Fruit fly (Drosophila melanogaster) whole organism, embryonic: Measurements from ENCODE around the gene Rilpl.
A peak's percentile ranks its signal among the peaks of the same experiment; 100 is the strongest.

Source experiments
- ATbp ChIP-seq: fragments of 200-800 bp; sonication (Bioruptor generic); optimal IDR thresholded peaks from 2 replicates; lab custom pipeline; 2017; ENCODE audit warnings: missing biosample characterization, mild to moderate bottlenecking, missing genetic modification characterization, missing genetic modification reagents
- CG10274 ChIP-seq: fragments of 200-800 bp; sonication (Bioruptor generic); optimal IDR thresholded peaks from 3 replicates; lab custom pipeline; 2017; ENCODE audit warnings: missing biosample characterization, mild to moderate bottlenecking, missing genetic modification characterization
- CG10543 ChIP-seq: fragments of 200-800 bp; sonication (Bioruptor generic); optimal IDR thresholded peaks from 3 replicates; lab custom pipeline; 2017; ENCODE audit warnings: missing biosample characterization, mild to moderate bottlenecking, missing genetic modification characterization, moderate library complexity
- CG10654 ChIP-seq: fragments of 200-800 bp; sonication (Bioruptor generic); optimal IDR thresholded peaks from 2 replicates; lab custom pipeline; 2016; ENCODE audit warnings: missing biosample characterization, missing genetic modification characterization
- CG10959 ChIP-seq: fragments of 200-800 bp; sonication (Bioruptor generic); IDR thresholded peaks from 2 replicates; pipeline ENCODE4 v1.3.6; 2022; ENCODE audit warnings: missing biosample characterization, missing genetic modification characterization
- CG11085 ChIP-seq: fragments of 200-800 bp; sonication (Bioruptor generic); IDR thresholded peaks from 2 replicates; pipeline ENCODE4 v1.3.6; 2022; ENCODE audit warnings: missing biosample characterization, missing genetic modification characterization
- CG12391 ChIP-seq: fragments of 200-800 bp; sonication (Bioruptor generic); optimal IDR thresholded peaks from 3 replicates; lab custom pipeline; 2018; ENCODE audit warnings: missing biosample characterization, mild to moderate bottlenecking, missing genetic modification characterization, moderate library complexity
- CG12744 ChIP-seq: fragments of 200-800 bp; sonication (Bioruptor generic); optimal IDR thresholded peaks from 2 replicates; lab custom pipeline; 2016; ENCODE audit warnings: missing biosample characterization, missing genetic modification characterization
- CG13296 ChIP-seq: fragments of 200-800 bp; sonication (Bioruptor generic); optimal IDR thresholded peaks from 3 replicates; lab custom pipeline; 2018; ENCODE audit warnings: missing biosample characterization, mild to moderate bottlenecking, missing genetic modification characterization
- CG16815 ChIP-seq: fragments of 200-800 bp; sonication (Bioruptor generic); optimal IDR thresholded peaks from 3 replicates; lab custom pipeline; 2017; ENCODE audit warnings: missing biosample characterization, mild to moderate bottlenecking, missing genetic modification characterization
- CG17385 ChIP-seq: fragments of 200-800 bp; sonication (Bioruptor generic); optimal IDR thresholded peaks from 3 replicates; lab custom pipeline; 2018; ENCODE audit warnings: missing biosample characterization, mild to moderate bottlenecking, missing genetic modification characterization
- CG18011 ChIP-seq: fragments of 200-800 bp; sonication (Bioruptor generic); optimal IDR thresholded peaks from 2 replicates; lab custom pipeline; 2017; ENCODE audit warnings: missing biosample characterization, missing genetic modification characterization, mild to moderate bottlenecking, moderate library complexity, missing genotype
- CG31441 ChIP-seq: fragments of 200-800 bp; sonication (Bioruptor generic); IDR thresholded peaks from 2 replicates; pipeline ENCODE4 v1.3.6; 2022; ENCODE audit warnings: missing biosample characterization, missing genetic modification characterization
- CG3407 ChIP-seq: fragments of 200-800 bp; sonication (Bioruptor generic); optimal IDR thresholded peaks from 2 replicates; lab custom pipeline; 2018; ENCODE audit warnings: missing biosample characterization, mild to moderate bottlenecking, missing genetic modification characterization
- CG3838 ChIP-seq: fragments of 200-800 bp; sonication (Bioruptor generic); optimal IDR thresholded peaks from 3 replicates; lab custom pipeline; 2016; ENCODE audit warnings: missing biosample characterization, missing genetic modification characterization
- CG42726 ChIP-seq: fragments of 200-800 bp; sonication (Bioruptor generic); IDR thresholded peaks from 2 replicates; pipeline ENCODE4 v1.3.6; 2022; ENCODE audit warnings: missing biosample characterization, missing genetic modification characterization; ENCODE audit not compliant: partially characterized antibody
- CG4360 ChIP-seq: fragments of 200-800 bp; sonication (Bioruptor generic); IDR thresholded peaks from 2 replicates; pipeline ENCODE4 v1.3.6; 2022; ENCODE audit warnings: missing biosample characterization, missing genetic modification characterization
- CG4820 ChIP-seq: fragments of 200-800 bp; sonication (Bioruptor generic); optimal IDR thresholded peaks from 3 replicates; lab custom pipeline; 2016; ENCODE audit warnings: missing biosample characterization, missing genetic modification characterization
- CG4854 ChIP-seq: fragments of 200-800 bp; sonication (Bioruptor generic); optimal IDR thresholded peaks from 2 replicates; lab custom pipeline; 2016; ENCODE audit warnings: missing biosample characterization, missing genetic modification characterization, inconsistent platforms
- CG6254 ChIP-seq: fragments of 200-800 bp; sonication (Bioruptor generic); optimal IDR thresholded peaks from 3 replicates; lab custom pipeline; 2017; ENCODE audit warnings: mild to moderate bottlenecking, missing biosample characterization, missing genetic modification reagents, missing genetic modification characterization
- CG7745 ChIP-seq: fragments of 200-800 bp; sonication (Bioruptor generic); optimal IDR thresholded peaks from 2 replicates; lab custom pipeline; 2018; ENCODE audit warnings: missing biosample characterization, mild to moderate bottlenecking, missing genetic modification characterization, moderate library complexity
- CG9797 ChIP-seq: fragments of 200-800 bp; sonication (Bioruptor generic); optimal IDR thresholded peaks from 3 replicates; lab custom pipeline; 2018; ENCODE audit warnings: missing biosample characterization, mild to moderate bottlenecking, missing genetic modification characterization
- CG9932 ChIP-seq: fragments of 200-800 bp; sonication (Bioruptor generic); IDR thresholded peaks from 2 replicates; pipeline ENCODE4 v1.3.6; 2022; ENCODE audit warnings: missing biosample characterization, missing genetic modification characterization
- Deaf1 ChIP-seq: fragments of 200-800 bp; optimal IDR thresholded peaks from 3 replicates; lab custom pipeline; 2019; ENCODE audit warnings: missing biosample characterization, mild to moderate bottlenecking, missing genetic modification characterization, moderate library complexity
- Dip2 ChIP-seq: fragments of 200-800 bp; sonication (Bioruptor generic); IDR thresholded peaks from 2 replicates; pipeline ENCODE4 v1.3.6; 2022; ENCODE audit warnings: missing biosample characterization, missing genetic modification characterization
- Dref ChIP-seq: fragments of 200-800 bp; sonication (Bioruptor generic); IDR thresholded peaks from 2 replicates; pipeline ENCODE4 v1.3.6; 2022; ENCODE audit warnings: missing biosample characterization, missing genetic modification characterization
- Eip74EF ChIP-seq, 2 experiments: fragments of 200-800 bp in 1 of 2; fragments of >200 bp in 1 of 2; sonication (Bioruptor generic) in 1 of 2; optimal IDR thresholded peaks; 2 replicates each; lab custom pipeline; 2017 to 2019; ENCODE audit warnings: missing biosample characterization in 2 of 2, missing genetic modification characterization in 2 of 2, mild to moderate bottlenecking in 1 of 2, moderate library complexity in 1 of 2
- Ets65A ChIP-seq: fragments of 200-800 bp; sonication (Bioruptor generic); peaks from one replicate; lab custom pipeline; 2016; ENCODE audit warnings: missing biosample characterization, missing genetic modification characterization
- HLH54F ChIP-seq: fragments of 200-800 bp; sonication (Bioruptor generic); optimal IDR thresholded peaks from 3 replicates; lab custom pipeline; 2016; ENCODE audit warnings: missing biosample characterization, missing genetic modification characterization
- Hr51 ChIP-seq, 2 experiments: fragments of 200-800 bp; sonication (Bioruptor generic); optimal IDR thresholded peaks; 2 replicates in 1 of 2; 3 replicates in 1 of 2; lab custom pipeline; 2016 to 2018; ENCODE audit warnings: missing biosample characterization in 2 of 2, missing genetic modification characterization in 2 of 2, mild to moderate bottlenecking in 1 of 2, moderate library complexity in 1 of 2
- Side ChIP-seq: fragments of 200-800 bp; sonication (Bioruptor generic); optimal IDR thresholded peaks from 2 replicates; lab custom pipeline; 2016; ENCODE audit warnings: missing biosample characterization, missing genetic modification characterization
- Tbp ChIP-seq: fragments of >200 bp; optimal IDR thresholded peaks from 2 replicates; lab custom pipeline; 2018; ENCODE audit warnings: missing biosample characterization, missing genetic modification characterization
- ase ChIP-seq: fragments of 200-800 bp; sonication (Bioruptor generic); IDR thresholded peaks from 3 replicates; pipeline ENCODE4 v1.3.6; 2022; ENCODE audit warnings: missing biosample characterization, missing genetic modification characterization
- az2 ChIP-seq: fragments of 200-800 bp; sonication (Bioruptor generic); optimal IDR thresholded peaks from 3 replicates; lab custom pipeline; 2016; ENCODE audit warnings: missing biosample characterization, missing genetic modification characterization
- chinmo ChIP-seq: fragments of 200-800 bp; sonication (Bioruptor generic); IDR thresholded peaks from 4 replicates; pipeline ENCODE4 v1.3.6; 2022; ENCODE audit warnings: missing biosample characterization, missing genetic modification characterization; ENCODE audit not compliant: partially characterized antibody
- crol ChIP-seq: fragments of 200-800 bp; sonication (Bioruptor generic); IDR thresholded peaks from 2 replicates; pipeline ENCODE4 v1.3.6; 2022; ENCODE audit warnings: missing biosample characterization, missing genetic modification characterization
- fd96Cb ChIP-seq: fragments of 200-800 bp; sonication (Bioruptor generic); optimal IDR thresholded peaks from 2 replicates; lab custom pipeline; 2018; ENCODE audit warnings: missing biosample characterization, mild to moderate bottlenecking, missing genetic modification characterization, moderate library complexity
- jumu ChIP-seq: fragments of 200-800 bp; sonication (Bioruptor generic); optimal IDR thresholded peaks from 3 replicates; lab custom pipeline; 2016; ENCODE audit warnings: missing biosample characterization, missing genetic modification characterization
- knrl ChIP-seq: fragments of 200-800 bp; sonication (Bioruptor generic); IDR thresholded peaks from 3 replicates; pipeline ENCODE4 v1.3.6; 2022; ENCODE audit warnings: missing biosample characterization, missing genetic modification characterization; ENCODE audit not compliant: partially characterized antibody
- lab ChIP-seq: fragments of 200-800 bp; sonication (Bioruptor generic); optimal IDR thresholded peaks from 3 replicates; lab custom pipeline; 2017; ENCODE audit warnings: missing biosample characterization, missing genetic modification characterization, mild to moderate bottlenecking, moderate library complexity, missing genetic modification reagents
- lbe ChIP-seq: fragments of 200-800 bp; sonication (Bioruptor generic); optimal IDR thresholded peaks from 2 replicates; lab custom pipeline; 2016; ENCODE audit warnings: missing biosample characterization, mild to moderate bottlenecking, missing genetic modification characterization
- nerfin-1 ChIP-seq: fragments of 200-800 bp; sonication (Bioruptor generic); optimal IDR thresholded peaks from 3 replicates; lab custom pipeline; 2019; ENCODE audit warnings: missing biosample characterization, mild to moderate bottlenecking, missing genetic modification characterization, moderate library complexity
- otp ChIP-seq: fragments of 200-800 bp; sonication (Bioruptor generic); IDR thresholded peaks from 3 replicates; pipeline ENCODE4, ENCODE4 v1.3.6; 2022; ENCODE audit warnings: missing biosample characterization, missing genetic modification characterization
- pros ChIP-seq: fragments of 200-800 bp; sonication (Bioruptor generic); optimal IDR thresholded peaks from 3 replicates; lab custom pipeline; 2019; ENCODE audit warnings: missing biosample characterization, mild to moderate bottlenecking, missing genetic modification characterization, moderate library complexity
- psq ChIP-seq: fragments of 200-800 bp; sonication (Bioruptor generic); optimal IDR thresholded peaks from 2 replicates; lab custom pipeline; 2017; ENCODE audit warnings: missing biosample characterization, missing genetic modification characterization
- repo ChIP-seq: fragments of 200-800 bp; sonication (Bioruptor generic); optimal IDR thresholded peaks from 2 replicates; lab custom pipeline; 2016; ENCODE audit warnings: missing biosample characterization, missing genetic modification characterization
- sna ChIP-seq: fragments of 200-800 bp; sonication (Bioruptor generic); IDR thresholded peaks from 2 replicates; pipeline ENCODE4 v1.3.6; 2022; ENCODE audit warnings: missing biosample characterization, missing genetic modification characterization; ENCODE audit not compliant: partially characterized antibody
- so ChIP-seq: fragments of 200-800 bp; sonication (Bioruptor generic); IDR thresholded peaks from 3 replicates; pipeline ENCODE4 v1.3.6; 2022; ENCODE audit warnings: missing biosample characterization, missing genetic modification characterization
- z ChIP-seq: fragments of 200-800 bp; sonication (Bioruptor generic); IDR thresholded peaks from 3 replicates; pipeline ENCODE4 v1.3.6; 2022; ENCODE audit warnings: missing biosample characterization, missing genetic modification characterization
- zf30C ChIP-seq: fragments of 200-800 bp; sonication (Bioruptor generic); optimal IDR thresholded peaks from 3 replicates; lab custom pipeline; 2018; ENCODE audit warnings: missing biosample characterization, mild to moderate bottlenecking, missing genetic modification characterization

Gene Rilpl

DNA sequence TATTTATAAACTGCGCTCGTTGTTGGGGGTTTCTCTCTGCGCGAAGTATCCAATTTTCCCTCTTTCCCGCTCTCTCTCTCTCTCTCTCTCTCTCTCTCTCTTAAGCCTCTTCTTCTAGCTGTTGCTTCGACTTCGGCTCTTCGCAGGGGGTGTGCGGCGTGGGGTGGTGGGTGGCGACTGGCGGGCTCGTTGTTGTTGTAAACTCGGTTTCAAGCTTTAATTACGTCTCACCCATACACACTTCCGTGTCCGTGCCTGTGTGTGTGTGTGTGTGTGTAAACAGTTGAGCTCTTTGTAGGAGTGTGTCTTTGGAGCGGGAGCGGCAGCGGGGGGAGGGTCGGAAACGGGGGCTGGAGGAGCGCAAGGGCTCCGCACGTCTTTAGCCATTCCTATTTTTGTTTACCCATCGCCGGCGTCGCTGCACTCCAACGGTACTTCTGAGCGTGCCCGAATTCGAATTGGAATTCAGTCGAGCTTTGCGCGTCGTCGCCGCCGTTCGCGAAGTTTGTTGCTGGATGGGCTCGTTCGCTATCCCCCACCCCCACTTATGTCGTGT, 4.6 kb upstream of the Rilpl start (continued):
- TF ChIP-seq nerfin-1 (tag; lab: Kevin White, UChicago) (peak; percentile 5), Tbp (GFP tag; lab: Kevin White, UChicago) (no peak), knrl (GFP tag; lab: Robert Waterston, UW) (no peak), chinmo (GFP tag; lab: Robert Waterston, UW) (0 out of 4 replicates have a peak, but pooled peaks have one; percentile 30), CG4854 (no peak), otp (0 out of 3 replicates have a peak, but pooled peaks have one; percentile 19), CG10654 (no peak), Ets65A (GFP tag; lab: Kevin White, UChicago) (peak; percentile 8), sna (GFP tag; lab: Robert Waterston, UW) (no peak), Hr51 (GFP tag; optimal IDR thresholded peaks at IDR 0.05; lab: Kevin White, UChicago) (no peak), so (GFP tag; lab: Robert Waterston, UW) (no peak), pros (peak; percentile 75), ase (no peak), Eip74EF (GFP tag; optimal IDR thresholded peaks at IDR 0.05; lab: Kevin White, UChicago) (peak in 1 of 2 experiments; percentile 55), jumu (no peak), Dip2 (GFP tag; lab: Robert Waterston, UW) (no peak), CG7745 (no peak), z (peak; percentile 67), CG13296 (GFP tag; lab: Kevin White, UChicago) (no peak), CG10959 (GFP tag; lab: Robert Waterston, UW) (no peak), CG42726 (GFP tag; lab: Robert Waterston, UW) (no peak), zf30C (GFP tag; lab: Kevin White, UChicago) (no peak), HLH54F (no peak), CG9797 (no peak), fd96Cb (no peak), ATbp (GFP tag; lab: Kevin White, UChicago) (peak; percentile 11), CG12744 (GFP tag; lab: Kevin White, UChicago) (no peak), lab (peak; percentile 27), CG10543 (peak; percentile 65), CG16815 (no peak), repo (GFP tag; lab: Kevin White, UChicago) (no peak), CG10274 (GFP tag; lab: Kevin White, UChicago) (no peak), Dref (GFP tag; lab: Robert Waterston, UW) (no peak), CG4820 (GFP tag; lab: Kevin White, UChicago) (no peak), CG3838 (GFP tag; lab: Kevin White, UChicago) (no peak), crol (GFP tag; lab: Robert Waterston, UW) (peak; percentile 95), lbe (GFP tag; lab: Kevin White, UChicago) (no peak), Side (no peak), CG18011 (GFP tag; lab: Kevin White, UChicago) (no peak), az2 (GFP tag; lab: Kevin White, UChicago) (no peak), Deaf1 (tag; lab: Kevin White, UChicago) (peak; percentile 79), CG3407 (GFP tag; lab: Kevin White, UChicago) (no peak), CG31441 (no peak), CG11085 (no peak), CG9932 (no peak), CG17385 (peak; percentile 73), psq (GFP tag; lab: Kevin White, UChicago) (no peak), CG6254 (GFP tag; lab: Kevin White, UChicago) (peak; percentile 3), CG12391 (tag; lab: Kevin White, UChicago) (no peak), CG4360 (GFP tag; lab: Robert Waterston, UW) (peak; percentile 78)
